Fruit fly (Drosophila melanogaster) whole organism, embryonic: ENCODE results near the gene CG7370.

Source experiments
- CG11456 ChIP-seq: fragments of 200-800 bp; sonication (Bioruptor generic); IDR thresholded peaks from 3 replicates; pipeline ENCODE4 v1.3.6; 2022; ENCODE audit warnings: missing biosample characterization, missing genetic modification characterization
- CG13287 ChIP-seq: fragments of 200-800 bp; sonication (Bioruptor generic); IDR thresholded peaks from 2 replicates; pipeline ENCODE4 v1.3.6; 2022; ENCODE audit warnings: missing biosample characterization, missing genetic modification characterization; ENCODE audit not compliant: partially characterized antibody
- CG15601 ChIP-seq: fragments of 200-800 bp; sonication (Bioruptor generic); optimal IDR thresholded peaks from 3 replicates; lab custom pipeline; 2019; ENCODE audit warnings: missing biosample characterization, mild to moderate bottlenecking, missing genetic modification characterization, moderate library complexity
- CG18619 ChIP-seq: fragments of 200-800 bp; sonication (Bioruptor generic); optimal IDR thresholded peaks from 3 replicates; lab custom pipeline; 2017; ENCODE audit warnings: missing biosample characterization, mild to moderate bottlenecking, missing genetic modification characterization
- CG2712 ChIP-seq: fragments of 200-800 bp; optimal IDR thresholded peaks from 3 replicates; lab custom pipeline; 2019; ENCODE audit warnings: missing biosample characterization, mild to moderate bottlenecking, missing genetic modification characterization, moderate library complexity
- CTCF ChIP-seq: fragments of 200-800 bp; sonication (Bioruptor generic); optimal IDR thresholded peaks from 2 replicates; lab custom pipeline; 2017; ENCODE audit warnings: missing biosample characterization, mild to moderate bottlenecking, missing genetic modification characterization, moderate library complexity
- H2.0 ChIP-seq: fragments of 200-800 bp; sonication (Bioruptor generic); IDR thresholded peaks from 2 replicates; pipeline ENCODE4 v1.3.6; 2022; ENCODE audit warnings: missing biosample characterization, missing genetic modification characterization
- MESR4 ChIP-seq: fragments of 200-800 bp; sonication (Bioruptor generic); optimal IDR thresholded peaks from 2 replicates; lab custom pipeline; 2018; ENCODE audit warnings: missing biosample characterization, mild to moderate bottlenecking, missing genetic modification characterization, moderate library complexity
- gem ChIP-seq: fragments of 200-800 bp; sonication (Bioruptor generic); optimal IDR thresholded peaks from 2 replicates; lab custom pipeline; 2019; ENCODE audit warnings: missing biosample characterization, mild to moderate bottlenecking, missing genetic modification characterization, moderate library complexity

DNA sequence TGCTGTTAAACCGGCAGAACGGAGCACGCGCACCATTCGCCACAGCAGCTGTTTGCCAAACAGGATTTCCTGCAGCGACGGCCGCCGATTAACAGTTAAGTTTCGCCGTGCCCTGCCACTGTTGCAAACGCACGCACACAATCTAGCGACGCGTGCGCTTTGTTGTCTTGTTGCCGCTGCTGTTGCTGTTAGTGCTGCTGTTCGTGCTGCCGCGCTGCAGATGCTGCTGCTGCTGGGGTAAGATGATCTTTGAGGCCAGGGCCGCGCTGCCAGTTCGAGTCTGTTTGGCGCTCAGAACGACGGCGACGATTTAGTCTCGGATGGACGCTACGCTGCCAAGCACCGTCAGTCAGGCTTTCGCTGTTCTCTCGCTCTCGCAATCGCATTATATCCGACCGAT is 39.0 kb downstream of the CG7370 start, which contains the start of gene eg:
- TF ChIP-seq H2.0 (GFP tag; lab: Robert Waterston, UW): no peak
- TF ChIP-seq CTCF (GFP tag; lab: Kevin White, UChicago): no peak
- no peak for TF ChIP-seq CG15601 (tag; lab: Kevin White, UChicago)
- TF ChIP-seq CG2712 (tag; lab: Kevin White, UChicago): no peak
- no peak for TF ChIP-seq CG13287 (GFP tag; lab: Robert Waterston, UW)
- TF ChIP-seq CG18619 (GFP tag; lab: Kevin White, UChicago): no peak
- TF ChIP-seq MESR4 (GFP tag; lab: Kevin White, UChicago): no peak
- no peak for TF ChIP-seq gem (tag; lab: Kevin White, UChicago)
- TF ChIP-seq CG11456 (GFP tag; lab: Robert Waterston, UW): no peak
